Worm (Caenorhabditis elegans): Measurements from ENCODE around the gene T01C8.3.

The T01C8.3 gene

DNA sequence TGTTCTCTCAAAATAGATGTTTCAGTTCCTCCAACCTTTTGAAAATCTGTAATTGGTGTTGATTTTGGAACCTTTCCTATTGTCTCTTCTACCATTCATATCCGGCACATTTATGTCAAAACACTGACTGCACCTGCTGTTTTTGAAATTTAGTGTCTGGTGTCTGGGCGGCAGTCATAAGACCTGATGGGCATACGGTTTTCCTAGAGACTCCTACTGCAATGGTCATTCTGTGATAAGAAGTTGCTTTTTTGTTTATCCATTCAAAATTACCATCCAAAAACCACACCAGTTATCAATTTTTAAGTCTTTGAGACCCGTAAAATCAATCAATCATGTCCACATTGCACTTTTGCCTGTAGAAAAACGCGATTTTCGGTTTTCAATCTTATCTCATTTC, 15.6 kb upstream of the T01C8.3 start:
- TF ChIP-seq ztf-1 (GFP tag; conservative IDR thresholded peaks at IDR 0.05) (no peak), egl-27 (tag; optimal IDR thresholded peaks at IDR 0.05) (no peak), skn-1 (tag; optimal IDR thresholded peaks at IDR 0.05) (no peak), blmp-1 (tag; optimal IDR thresholded peaks at IDR 0.05; ENCODE audit: insufficient read depth) (no peak), snpc-4 (tag; optimal IDR thresholded peaks at IDR 0.05) (no peak), mab-5 (tag; optimal IDR thresholded peaks at IDR 0.05) (no peak), crh-2 (tag; optimal IDR thresholded peaks at IDR 0.05) (peak; percentile 9), sma-9 (GFP tag; optimal IDR thresholded peaks at IDR 0.05) (no peak), sma-9 (tag; optimal IDR thresholded peaks at IDR 0.05) (no peak), nhr-129 (tag; optimal IDR thresholded peaks at IDR 0.05) (peak; percentile 44)

ce11 chrX:16796826-16797225, 13.8 kb upstream of the T01C8.3 start:
- TF ChIP-seq nhr-12 (tag; optimal IDR thresholded peaks at IDR 0.05) = peak; percentile 31
- peak; percentile 65 for TF ChIP-seq ama-1 (optimal IDR thresholded peaks at IDR 0.05)
- TF ChIP-seq nhr-23 (tag; optimal IDR thresholded peaks at IDR 0.05) = no peak
- TF ChIP-seq ceh-82 (tag; optimal IDR thresholded peaks at IDR 0.05) = peak; percentile 33
- TF ChIP-seq egl-27 (tag; optimal IDR thresholded peaks at IDR 0.05) = peak; percentile 88
- peak; percentile 97 for TF ChIP-seq nhr-21 (tag; optimal IDR thresholded peaks at IDR 0.05)
- TF ChIP-seq Y55F3AM.14 (GFP tag; optimal IDR thresholded peaks at IDR 0.05) = peak; percentile 90
- TF ChIP-seq dmd-4 (tag; optimal IDR thresholded peaks at IDR 0.05) = no peak
- TF ChIP-seq unc-55 (GFP tag; optimal IDR thresholded peaks at IDR 0.05) = peak; percentile 92
- no peak for TF ChIP-seq peb-1 (tag; optimal IDR thresholded peaks at IDR 0.05)
- TF ChIP-seq sma-3 (GFP tag; optimal IDR thresholded peaks at IDR 0.05) = peak; percentile 91
- no peak for TF ChIP-seq nhr-77 (tag; optimal IDR thresholded peaks at IDR 0.05)
- TF ChIP-seq fos-1 (tag; optimal IDR thresholded peaks at IDR 0.05) = peak; percentile 85
- peak; percentile 89 for TF ChIP-seq nhr-6 (tag; optimal IDR thresholded peaks at IDR 0.05)
- no peak for TF ChIP-seq mab-5 (tag; optimal IDR thresholded peaks at IDR 0.05)
- TF ChIP-seq lin-39 (tag; optimal IDR thresholded peaks at IDR 0.05) = no peak
- TF ChIP-seq snpc-4 (tag; optimal IDR thresholded peaks at IDR 0.05) = peak; percentile 73
- TF ChIP-seq lsy-2 (tag; optimal IDR thresholded peaks at IDR 0.05) = peak in 1 of 2 experiments; percentile 89
- peak; percentile 68 for TF ChIP-seq gmeb-1 (tag; optimal IDR thresholded peaks at IDR 0.05)
- TF ChIP-seq alr-1 (tag; optimal IDR thresholded peaks at IDR 0.05) = no peak
- no peak for TF ChIP-seq elt-3 (tag; optimal IDR thresholded peaks at IDR 0.05)
- TF ChIP-seq zag-1 (tag; optimal IDR thresholded peaks at IDR 0.05) = peak; percentile 80
- TF ChIP-seq skn-1 (tag; optimal IDR thresholded peaks at IDR 0.05) = peak; percentile 74
- no peak for TF ChIP-seq ztf-1 (GFP tag; conservative IDR thresholded peaks at IDR 0.05)
- no peak for TF ChIP-seq aly-2 (tag; optimal IDR thresholded peaks at IDR 0.05)
- TF ChIP-seq sem-4 (tag; optimal IDR thresholded peaks at IDR 0.05) = peak; percentile 94
- TF ChIP-seq ZK546.5 (tag; optimal IDR thresholded peaks at IDR 0.05) = no peak
- TF ChIP-seq ztf-11 (tag; optimal IDR thresholded peaks at IDR 0.05) = no peak
- TF ChIP-seq ztf-4 (tag; optimal IDR thresholded peaks at IDR 0.05) = peak; percentile 78
- no peak for TF ChIP-seq elt-1 (tag; optimal IDR thresholded peaks at IDR 0.05)
- no peak for TF ChIP-seq unc-39 (tag; optimal IDR thresholded peaks at IDR 0.05)
- peak; percentile 95 for TF ChIP-seq sma-9 (GFP tag; optimal IDR thresholded peaks at IDR 0.05)
- no peak for TF ChIP-seq sma-9 (tag; optimal IDR thresholded peaks at IDR 0.05)
- TF ChIP-seq mdl-1 (tag; optimal IDR thresholded peaks at IDR 0.05) = peak; percentile 94 to 97
- TF ChIP-seq unc-62 (GFP tag; optimal IDR thresholded peaks at IDR 0.05) = no peak
- peak; percentile 94 for TF ChIP-seq F13H6.1 (tag; optimal IDR thresholded peaks at IDR 0.05)
- TF ChIP-seq lin-13 (GFP tag; optimal IDR thresholded peaks at IDR 0.05) = peak; percentile 69
- TF ChIP-seq nhr-237 (tag; optimal IDR thresholded peaks at IDR 0.05) = no peak
- TF ChIP-seq nhr-129 (tag; optimal IDR thresholded peaks at IDR 0.05) = peak; percentile 99
- peak; percentile 94 for TF ChIP-seq nhr-25 (tag; optimal IDR thresholded peaks at IDR 0.05)
- TF ChIP-seq blmp-1 (tag; optimal IDR thresholded peaks at IDR 0.05; ENCODE audit: insufficient read depth) = peak; percentile 78
- TF ChIP-seq nhr-10 (tag; optimal IDR thresholded peaks at IDR 0.05) = no peak
- no peak for TF ChIP-seq R02D3.7 (tag; optimal IDR thresholded peaks at IDR 0.05)
- peak; percentile 97 for TF ChIP-seq crh-2 (tag; optimal IDR thresholded peaks at IDR 0.05)
- TF ChIP-seq nhr-11 (tag; optimal IDR thresholded peaks at IDR 0.05) = no peak
- TF ChIP-seq mbf-1 (tag; optimal IDR thresholded peaks at IDR 0.05) = no peak
- peak; percentile 97 for TF ChIP-seq C34F6.9 (tag; optimal IDR thresholded peaks at IDR 0.05)
- TF ChIP-seq ceh-16 (tag; optimal IDR thresholded peaks at IDR 0.05) = peak; percentile 73
- peak; percentile 93 for TF ChIP-seq lin-11 (tag; optimal IDR thresholded peaks at IDR 0.05)
